Worm (Caenorhabditis elegans): ENCODE results near the gene sas-7.

Gene sas-7

DNA sequence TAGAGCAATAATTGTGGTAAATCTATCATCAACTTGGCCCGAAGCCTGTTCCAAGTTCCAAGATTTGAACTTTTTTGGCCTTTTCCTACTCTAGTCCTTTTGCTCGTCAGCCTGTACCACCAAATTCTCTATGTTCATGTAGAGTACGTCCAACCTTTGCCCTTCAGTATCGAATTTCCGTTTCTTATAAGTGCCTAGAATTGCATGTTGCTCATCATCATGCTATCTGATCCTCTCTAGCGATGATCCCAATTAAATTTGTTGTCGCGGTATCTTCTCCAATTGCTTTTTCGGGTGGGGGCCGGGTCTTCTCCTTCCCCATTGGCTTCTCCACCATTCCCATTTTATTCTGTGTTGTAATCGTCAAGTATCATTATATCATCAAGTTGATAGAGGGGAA is 26.9 kb upstream of the sas-7 start:
- TF ChIP-seq unc-62 (GFP tag; optimal IDR thresholded peaks at IDR 0.05) = no peak
- no peak for TF ChIP-seq mab-5 (tag; optimal IDR thresholded peaks at IDR 0.05)
- no peak for TF ChIP-seq nhr-12 (tag; optimal IDR thresholded peaks at IDR 0.05)
- no peak for TF ChIP-seq elt-3 (tag; optimal IDR thresholded peaks at IDR 0.05)
- TF ChIP-seq nhr-2 (tag; optimal IDR thresholded peaks at IDR 0.05) = no peak
- no peak for TF ChIP-seq mep-1 (tag; optimal IDR thresholded peaks at IDR 0.05)
- TF ChIP-seq ceh-83 (GFP tag; optimal IDR thresholded peaks at IDR 0.05) = no peak
- TF ChIP-seq lin-32 (GFP tag; optimal IDR thresholded peaks at IDR 0.05) = no peak
- no peak for TF ChIP-seq ceh-39 (tag; optimal IDR thresholded peaks at IDR 0.05)
- TF ChIP-seq lin-13 (tag; optimal IDR thresholded peaks at IDR 0.05) = no peak
- TF ChIP-seq unc-120 (tag; optimal IDR thresholded peaks at IDR 0.05; ENCODE audit: poor library complexity, severe bottlenecking) = no peak
- TF ChIP-seq ham-2 (GFP tag; optimal IDR thresholded peaks at IDR 0.05) = no peak
- no peak for TF ChIP-seq ztf-11 (tag; optimal IDR thresholded peaks at IDR 0.05)
- TF ChIP-seq nhr-76 (tag; optimal IDR thresholded peaks at IDR 0.05) = no peak
- TF ChIP-seq cnd-1 (tag; optimal IDR thresholded peaks at IDR 0.05) = no peak
- no peak for TF ChIP-seq drap-1 (GFP tag; optimal IDR thresholded peaks at IDR 0.05)
- TF ChIP-seq lsy-2 (tag; optimal IDR thresholded peaks at IDR 0.05) = no peak
- no peak for TF ChIP-seq ceh-43 (GFP tag; optimal IDR thresholded peaks at IDR 0.05)
- TF ChIP-seq nhr-28 (tag; optimal IDR thresholded peaks at IDR 0.05) = no peak

DNA sequence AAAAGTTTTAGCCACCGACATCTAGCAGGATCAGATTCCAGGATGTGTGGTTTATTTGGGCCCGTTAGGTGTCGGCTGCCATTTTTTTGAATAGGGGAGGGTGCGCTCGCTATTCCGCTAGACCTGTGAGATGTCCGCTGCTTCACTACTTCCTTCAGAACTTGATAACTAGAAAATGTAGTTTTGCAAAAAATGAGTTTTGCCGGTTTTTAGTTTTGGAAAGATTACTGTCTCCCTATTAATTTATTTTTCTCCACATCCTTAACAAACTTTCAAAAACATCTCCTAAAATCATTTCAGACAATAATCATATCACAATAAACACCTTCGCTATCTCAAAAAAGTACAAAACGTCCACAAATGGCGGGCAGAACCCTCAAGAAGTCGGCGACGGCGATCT is 26.0 kb upstream of the sas-7 start, which contains the start of gene vglu-2:
vglu-2 (plus strand) TSS at position 301 of the 400 bp plus-strand sequence.
- TF ChIP-seq sptf-1 (tag; optimal IDR thresholded peaks at IDR 0.05) = no peak
- no peak for TF ChIP-seq unc-62 (GFP tag; optimal IDR thresholded peaks at IDR 0.05)
- TF ChIP-seq lin-13 (tag; optimal IDR thresholded peaks at IDR 0.05) = no peak
- TF ChIP-seq ces-1 (GFP tag; optimal IDR thresholded peaks at IDR 0.05) = no peak

DNA sequence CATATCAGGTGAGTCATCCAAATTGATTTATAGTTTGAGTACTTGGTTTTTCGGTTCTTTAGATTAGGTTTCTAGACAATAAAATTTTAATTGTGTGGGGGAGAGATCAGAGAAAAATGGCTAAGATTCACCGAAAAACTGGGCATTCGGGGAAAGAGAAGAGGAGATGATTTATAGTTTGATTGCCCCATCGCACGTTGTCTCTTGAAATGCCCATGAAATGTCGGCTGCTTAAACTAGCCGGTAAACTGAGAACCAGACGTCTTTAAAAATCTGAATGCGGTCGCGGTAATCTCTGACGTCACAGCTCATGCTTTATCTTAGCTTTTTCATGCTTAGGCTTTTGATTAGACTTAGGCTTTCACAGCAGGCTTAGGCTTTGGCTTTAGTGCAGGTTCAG is 23.9 kb upstream of the sas-7 start:
- TF ChIP-seq zip-8 (tag; optimal IDR thresholded peaks at IDR 0.05) = no peak
- no peak for TF ChIP-seq unc-120 (tag; optimal IDR thresholded peaks at IDR 0.05; ENCODE audit: poor library complexity, severe bottlenecking)
- TF ChIP-seq ceh-39 (tag; optimal IDR thresholded peaks at IDR 0.05) = no peak
- TF ChIP-seq flh-1 (GFP tag; optimal IDR thresholded peaks at IDR 0.05) = no peak
- no peak for TF ChIP-seq sptf-1 (tag; optimal IDR thresholded peaks at IDR 0.05)
- TF ChIP-seq M03D4.4 (tag; optimal IDR thresholded peaks at IDR 0.05) = no peak
- TF ChIP-seq nhr-237 (tag; optimal IDR thresholded peaks at IDR 0.05) = no peak

DNA sequence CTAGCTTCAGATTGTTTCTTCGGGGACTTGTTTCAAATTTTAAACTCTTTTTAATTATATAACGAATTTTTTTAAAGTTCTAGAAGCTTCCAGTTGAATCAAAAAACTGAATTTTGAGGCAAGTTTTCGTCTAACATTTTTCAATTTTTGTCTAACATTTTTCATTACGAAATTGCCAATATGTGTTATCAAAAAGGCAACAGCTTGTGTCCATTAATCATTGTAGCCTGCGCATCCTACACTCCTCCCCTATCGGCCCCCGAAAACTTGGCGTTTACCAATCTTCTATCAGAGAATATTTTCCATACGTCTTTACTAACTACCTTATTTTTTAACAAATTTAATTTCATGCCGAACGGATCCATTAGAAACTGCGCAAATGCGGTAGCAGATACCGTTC is 20.7 kb upstream of the sas-7 start, which contains the start of gene vglu-3:
vglu-3 (plus strand) TSS at position 301 of the 400 bp plus-strand sequence.
- TF ChIP-seq M03D4.4 (tag; optimal IDR thresholded peaks at IDR 0.05) = no peak
- no peak for TF ChIP-seq ceh-43 (GFP tag; optimal IDR thresholded peaks at IDR 0.05)
- TF ChIP-seq lin-13 (tag; optimal IDR thresholded peaks at IDR 0.05) = no peak

DNA sequence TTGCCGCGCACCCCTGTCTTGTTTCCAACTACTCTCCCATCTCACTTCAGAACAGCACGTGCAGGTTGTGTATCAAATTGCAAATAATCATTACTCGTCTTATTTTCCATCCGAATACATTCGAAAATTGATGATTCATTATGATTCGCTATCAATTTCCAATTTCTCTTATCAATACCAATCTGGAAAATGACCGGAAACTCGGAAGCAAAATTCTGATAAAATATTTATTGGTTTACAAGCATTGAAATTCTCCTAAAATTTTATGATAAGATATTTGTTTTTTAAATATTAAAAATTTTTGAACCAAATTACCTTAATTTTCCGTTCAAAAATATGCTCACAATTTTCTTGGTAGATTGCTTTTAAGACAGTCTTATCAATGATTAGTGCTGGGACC is 15.5 kb upstream of the sas-7 start:
- TF ChIP-seq blmp-1 (tag; optimal IDR thresholded peaks at IDR 0.05) (no peak), pha-4 (tag; optimal IDR thresholded peaks at IDR 0.05) (no peak), bed-3 (GFP tag; optimal IDR thresholded peaks at IDR 0.05) (no peak), lin-32 (GFP tag; optimal IDR thresholded peaks at IDR 0.05) (no peak), flh-1 (GFP tag; optimal IDR thresholded peaks at IDR 0.05) (no peak), mab-5 (tag; optimal IDR thresholded peaks at IDR 0.05) (no peak), nhr-28 (tag; optimal IDR thresholded peaks at IDR 0.05) (no peak), M03D4.4 (tag; optimal IDR thresholded peaks at IDR 0.05) (no peak), ceh-39 (tag; optimal IDR thresholded peaks at IDR 0.05) (no peak), hlh-1 (tag; optimal IDR thresholded peaks at IDR 0.05) (no peak), snpc-4 (tag; optimal IDR thresholded peaks at IDR 0.05) (no peak), ceh-43 (GFP tag; optimal IDR thresholded peaks at IDR 0.05) (no peak), mep-1 (tag; optimal IDR thresholded peaks at IDR 0.05) (no peak), sptf-1 (tag; optimal IDR thresholded peaks at IDR 0.05) (no peak), ces-1 (GFP tag; optimal IDR thresholded peaks at IDR 0.05) (no peak), nhr-237 (tag; optimal IDR thresholded peaks at IDR 0.05) (no peak), ztf-11 (tag; optimal IDR thresholded peaks at IDR 0.05) (no peak), elt-1 (tag; optimal IDR thresholded peaks at IDR 0.05; ENCODE audit: borderline replicate concordance, insufficient read depth) (no peak), unc-62 (GFP tag; optimal IDR thresholded peaks at IDR 0.05) (no peak), lin-13 (tag; optimal IDR thresholded peaks at IDR 0.05) (no peak)
